Fruit fly (Drosophila melanogaster) S2 (cell line): ENCODE data around the gene alpha4GT2.

Experiments used
- CG8478 ChIP-seq: fragments of >200 bp; optimal IDR thresholded peaks from 2 replicates; lab custom pipeline; 2018
- CTCF ChIP-seq, 2 experiments: fragments of >200 bp; optimal IDR thresholded peaks; 2 replicates each; lab custom pipeline; 2018

DNA sequence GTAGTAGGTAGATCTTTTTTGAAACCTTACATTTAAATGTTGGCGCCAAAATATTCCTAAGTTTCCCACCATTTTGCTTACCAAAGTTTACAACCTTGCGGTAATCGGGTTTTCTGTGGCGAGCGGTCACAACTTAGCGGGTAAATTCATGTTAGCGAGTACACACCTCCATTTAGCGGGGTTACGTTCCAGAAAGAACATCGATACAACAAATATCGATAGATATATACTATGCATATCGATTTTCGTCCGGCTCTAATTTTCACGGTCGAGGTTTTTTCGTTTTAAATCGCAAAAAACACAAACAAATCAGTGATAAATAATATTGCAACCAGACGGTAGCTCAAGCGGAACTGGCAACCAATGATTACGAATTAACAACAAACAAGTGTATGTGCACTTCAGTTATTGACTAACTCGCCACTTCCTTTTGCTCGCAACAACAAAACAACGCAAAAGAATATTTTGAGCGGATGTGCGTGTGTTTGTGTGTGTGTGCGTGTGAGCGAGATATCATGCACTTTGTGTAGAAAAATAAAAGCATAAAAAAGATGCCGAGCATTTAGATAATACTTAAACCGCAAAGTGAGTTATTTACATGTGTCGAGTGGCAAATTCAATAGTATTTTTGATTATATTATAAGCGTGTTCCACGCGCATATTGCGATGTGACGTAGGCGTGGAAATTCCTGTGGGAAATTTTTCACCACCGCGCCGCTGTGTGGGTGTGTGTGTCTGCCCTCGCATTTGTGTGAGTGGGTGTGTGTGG lies 56.5 kb downstream of the alpha4GT2 start, which contains the start of gene Lnk:
- TF ChIP-seq CG8478 (lab: Kevin White, UChicago) (peak; percentile 66), CTCF (optimal IDR thresholded peaks at IDR 0.05; lab: Kevin White, UChicago) (peak; percentile 67 to 78)
